Worm (Caenorhabditis elegans) whole organism, young adult: ENCODE data around the gene pqn-32.

Experiments used
- D2030.7 ChIP-seq: fragments of 200-800 bp; sonication (Bioruptor generic); IDR thresholded peaks from 2 replicates; pipeline ENCODE4 v1.3.6; 2022; ENCODE audit warnings: missing genetic modification reagents, missing genetic modification characterization, missing compliant biosample characterization
- F22D6.2 ChIP-seq: sonication (generic microtip); optimal IDR thresholded peaks from 2 replicates; lab custom pipeline; 2016; ENCODE audit warnings: mild to moderate bottlenecking, missing genetic modification characterization, missing compliant biosample characterization
- F52B5.7 ChIP-seq: sonication (generic microtip); optimal IDR thresholded peaks from 2 replicates; lab custom pipeline; 2016; ENCODE audit warnings: mild to moderate bottlenecking, missing genetic modification characterization, missing compliant biosample characterization
- F55B11.4 ChIP-seq: sonication (generic microtip); optimal IDR thresholded peaks from 2 replicates; lab custom pipeline; 2016; ENCODE audit warnings: missing compliant biosample characterization, missing genetic modification characterization, borderline replicate concordance; ENCODE audit not compliant: insufficient read depth
- Y53G8AR.9 ChIP-seq: fragments of 200-800 bp; sonication (Bioruptor generic); conservative IDR thresholded peaks from 2 replicates; pipeline ENCODE4 v1.3.6; 2022; ENCODE audit warnings: missing genetic modification reagents, missing genetic modification characterization, missing compliant biosample characterization
- Y56A3A.18 ChIP-seq: fragments of 200-800 bp; sonication (Bioruptor generic); IDR thresholded peaks from 2 replicates; pipeline ENCODE4 v1.3.6; 2022; ENCODE audit warnings: missing genetic modification reagents, missing genetic modification characterization, missing compliant biosample characterization
- Y79H2A.3 ChIP-seq: fragments of 200-800 bp; sonication (Bioruptor generic); conservative IDR thresholded peaks from 2 replicates; pipeline ENCODE4 v1.3.6; 2022; ENCODE audit warnings: missing genetic modification reagents, missing genetic modification characterization, missing compliant biosample characterization
- ZK185.1 ChIP-seq: sonication (generic microtip); optimal IDR thresholded peaks from 2 replicates; lab custom pipeline; 2016; ENCODE audit warnings: mild to moderate bottlenecking, missing genetic modification characterization, missing compliant biosample characterization; ENCODE audit not compliant: poor library complexity, severe bottlenecking
- atf-7 ChIP-seq: sonication (generic microtip); optimal IDR thresholded peaks from 2 replicates; lab custom pipeline; 2017; ENCODE audit warnings: mild to moderate bottlenecking, missing genetic modification characterization, missing compliant biosample characterization
- ccch-3 ChIP-seq: fragments of 200-800 bp; sonication (Bioruptor generic); optimal IDR thresholded peaks from 2 replicates; lab custom pipeline; 2018; ENCODE audit warnings: mild to moderate bottlenecking, missing genetic modification characterization, missing compliant biosample characterization
- cebp-2 ChIP-seq: fragments of 200-800 bp; sonication (Bioruptor generic); IDR thresholded peaks from 2 replicates; pipeline ENCODE4 v1.3.6; 2022; ENCODE audit warnings: missing genetic modification characterization, missing compliant biosample characterization
- ceh-40 ChIP-seq: fragments of 200-800 bp; sonication (Bioruptor generic); IDR thresholded peaks from 2 replicates; pipeline ENCODE4 v1.3.6; 2022; ENCODE audit warnings: missing genetic modification characterization, missing compliant biosample characterization
- ceh-79 ChIP-seq: sonication (generic microtip); optimal IDR thresholded peaks from 2 replicates; lab custom pipeline; 2017; ENCODE audit warnings: mild to moderate bottlenecking, missing genetic modification characterization, missing compliant biosample characterization
- dpff-1 ChIP-seq: sonication (generic microtip); optimal IDR thresholded peaks from 2 replicates; lab custom pipeline; 2017; ENCODE audit warnings: mild to moderate bottlenecking, missing genetic modification characterization, missing compliant biosample characterization
- fkh-3 ChIP-seq: sonication (generic microtip); optimal IDR thresholded peaks from 2 replicates; lab custom pipeline; 2016; ENCODE audit warnings: mild to moderate bottlenecking, missing genetic modification characterization, missing compliant biosample characterization
- hmg-1.2 ChIP-seq: fragments of 200-800 bp; sonication (Bioruptor generic); IDR thresholded peaks from 2 replicates; pipeline ENCODE4 v1.3.6; 2022; ENCODE audit warnings: missing genetic modification reagents, missing genetic modification characterization, missing compliant biosample characterization
- hrde-1 ChIP-seq: sonication (generic microtip); optimal IDR thresholded peaks from 2 replicates; lab custom pipeline; 2016; ENCODE audit warnings: missing genetic modification characterization, mild to moderate bottlenecking, missing compliant biosample characterization, moderate library complexity, missing genotype, missing genetic modification reagents, borderline replicate concordance
- hsf-1 ChIP-seq: fragments of 200-800 bp; sonication (Bioruptor generic); IDR thresholded peaks from 2 replicates; pipeline ENCODE4 v1.3.6; 2022; ENCODE audit warnings: missing genetic modification reagents, missing genetic modification characterization, missing compliant biosample characterization
- lag-1 ChIP-seq: fragments of 200-800 bp; sonication (Bioruptor generic); IDR thresholded peaks from 2 replicates; pipeline ENCODE4 v1.3.6; 2022; ENCODE audit warnings: missing genetic modification reagents, missing genetic modification characterization, missing compliant biosample characterization
- let-526 ChIP-seq: fragments of 200-800 bp; sonication (Bioruptor generic); IDR thresholded peaks from 2 replicates; pipeline ENCODE4 v1.3.6; 2022; ENCODE audit warnings: missing genetic modification reagents, missing genetic modification characterization, missing compliant biosample characterization
- let-607 ChIP-seq, 2 experiments: fragments of 200-800 bp in 1 of 2; sonication (Bioruptor generic) in 1 of 2; sonication (generic microtip) in 1 of 2; optimal IDR thresholded peaks; 2 replicates each; lab custom pipeline; 2016 to 2018; ENCODE audit warnings: mild to moderate bottlenecking in 2 of 2, missing compliant biosample characterization in 2 of 2, missing genetic modification characterization in 2 of 2, moderate library complexity in 2 of 2, missing genotype in 1 of 2
- lin-26 ChIP-seq: fragments of 200-800 bp; sonication (Bioruptor generic); IDR thresholded peaks from 2 replicates; pipeline ENCODE4 v1.3.6; 2022; ENCODE audit warnings: missing genetic modification reagents, missing genetic modification characterization, missing compliant biosample characterization
- lin-54 ChIP-seq: fragments of 200-800 bp; sonication (Bioruptor generic); optimal IDR thresholded peaks from 2 replicates; lab custom pipeline; 2018; ENCODE audit warnings: mild to moderate bottlenecking, missing genetic modification characterization, missing compliant biosample characterization
- madf-3 ChIP-seq: fragments of 200-800 bp; sonication (Bioruptor generic); IDR thresholded peaks from 2 replicates; pipeline ENCODE4 v1.3.6; 2022; ENCODE audit warnings: missing genetic modification reagents, missing genetic modification characterization, missing compliant biosample characterization
- mcd-1 ChIP-seq: fragments of 200-800 bp; sonication (Bioruptor generic); IDR thresholded peaks from 2 replicates; pipeline ENCODE4 v1.3.6; 2022; ENCODE audit warnings: missing genetic modification reagents, missing genetic modification characterization, missing compliant biosample characterization
- mxl-1 ChIP-seq: sonication (generic microtip); optimal IDR thresholded peaks from 2 replicates; lab custom pipeline; 2016; ENCODE audit warnings: missing genetic modification characterization, missing compliant biosample characterization
- nfya-2 ChIP-seq: fragments of 200-800 bp; sonication (Bioruptor generic); IDR thresholded peaks from 2 replicates; pipeline ENCODE4 v1.3.6; 2022; ENCODE audit warnings: missing genetic modification reagents, missing genetic modification characterization, missing compliant biosample characterization
- nhr-27 ChIP-seq: fragments of 200-800 bp; sonication (Bioruptor generic); optimal IDR thresholded peaks from 2 replicates; lab custom pipeline; 2018; ENCODE audit warnings: mild to moderate bottlenecking, missing genetic modification characterization, moderate library complexity, missing compliant biosample characterization
- pbrm-1 ChIP-seq: fragments of 200-800 bp; sonication (Bioruptor generic); IDR thresholded peaks from 2 replicates; pipeline ENCODE4 v1.3.6; 2022; ENCODE audit warnings: missing genetic modification reagents, missing genetic modification characterization, missing compliant biosample characterization
- rpc-1 ChIP-seq, 2 experiments: fragments of 150-350 bp in 1 of 2; sonication (generic microtip) in 1 of 2; optimal IDR thresholded peaks; 2 replicates each; lab custom pipeline; 2014 to 2018; ENCODE audit warnings: missing biosample characterization in 1 of 2, missing genetic modification characterization in 1 of 2, missing genetic modification reagents in 1 of 2, missing genotype in 1 of 2
- snpc-1.1 ChIP-seq: sonication (generic microtip); optimal IDR thresholded peaks from 2 replicates; lab custom pipeline; 2017; ENCODE audit warnings: missing genetic modification characterization, mild to moderate bottlenecking, missing compliant biosample characterization, antibody characterized with exemption, moderate library complexity, missing genotype, missing genetic modification reagents; ENCODE audit not compliant: insufficient read depth
- snpc-1.3 ChIP-seq: sonication (generic microtip); optimal IDR thresholded peaks from 2 replicates; lab custom pipeline; 2017; ENCODE audit warnings: missing genetic modification characterization, mild to moderate bottlenecking, missing compliant biosample characterization, antibody characterized with exemption, moderate library complexity, missing genotype, missing genetic modification reagents; ENCODE audit not compliant: insufficient read depth
- unc-62 ChIP-seq: fragments of 150-350 bp; optimal IDR thresholded peaks from 2 replicates; lab custom pipeline; 2014; ENCODE audit warnings: missing biosample characterization, missing genetic modification reagents, missing genetic modification characterization
- zfh-2 ChIP-seq: fragments of 200-800 bp; sonication (Bioruptor generic); conservative IDR thresholded peaks from 2 replicates; pipeline ENCODE4 v1.3.6; 2022; ENCODE audit warnings: missing genetic modification reagents, missing genetic modification characterization, missing compliant biosample characterization
- ztf-18 ChIP-seq: sonication (generic microtip); optimal IDR thresholded peaks from 2 replicates; lab custom pipeline; 2016; ENCODE audit warnings: missing genotype, mild to moderate bottlenecking, missing genetic modification characterization, missing compliant biosample characterization
- ztf-25 ChIP-seq: fragments of 200-800 bp; sonication (Bioruptor generic); IDR thresholded peaks from 2 replicates; pipeline ENCODE4 v1.3.6; 2022; ENCODE audit warnings: missing genetic modification reagents, missing genetic modification characterization, missing compliant biosample characterization
- ztf-28 ChIP-seq: fragments of 200-800 bp; sonication (Bioruptor generic); IDR thresholded peaks from 2 replicates; pipeline ENCODE4 v1.3.6; 2022; ENCODE audit warnings: missing genetic modification reagents, missing genetic modification characterization, missing compliant biosample characterization
- ztf-6 ChIP-seq: fragments of 200-800 bp; sonication (Bioruptor generic); IDR thresholded peaks from 2 replicates; pipeline ENCODE4 v1.3.6; 2022; ENCODE audit warnings: missing genetic modification reagents, missing genetic modification characterization, missing compliant biosample characterization

The pqn-32 gene

ce11 chrII:13153299-13153698, 45.5 kb downstream of the pqn-32 start, which contains the start of gene spe-18:
spe-18 (minus strand) TSS chrII:13153399.
- TF ChIP-seq ZK185.1 (tag; lab: Kevin White, UChicago) (no peak), snpc-1.1 (tag; lab: Kevin White, UChicago) (no peak), atf-7 (tag; lab: Kevin White, UChicago) (no peak), ztf-25 (GFP tag; lab: Robert Waterston, UW) (no peak), pbrm-1 (no peak), madf-3 (GFP tag; lab: Robert Waterston, UW) (no peak), hsf-1 (GFP tag; lab: Robert Waterston, UW) (no peak), hrde-1 (tag; lab: Kevin White, UChicago) (no peak), zfh-2 (no peak), let-607 (tag; optimal IDR thresholded peaks at IDR 0.05; lab: Kevin White, UChicago) (no peak), cebp-2 (GFP tag; lab: Robert Waterston, UW) (no peak), ceh-40 (GFP tag; lab: Robert Waterston, UW) (no peak), ztf-6 (no peak), Y56A3A.18 (GFP tag; lab: Robert Waterston, UW) (no peak), F55B11.4 (tag; lab: Kevin White, UChicago) (no peak), F22D6.2 (no peak), hmg-1.2 (GFP tag; lab: Robert Waterston, UW) (no peak)

ce11 chrII:13156071-13156470, 48.3 kb downstream of the pqn-32 start:
- no peak for TF ChIP-seq Y53G8AR.9 (GFP tag; lab: Robert Waterston, UW)
- no peak for TF ChIP-seq unc-62
- TF ChIP-seq mcd-1 = peak; percentile 63
- no peak for TF ChIP-seq fkh-3 (tag; lab: Kevin White, UChicago)
- TF ChIP-seq let-526 (GFP tag; lab: Robert Waterston, UW) = no peak
- no peak for TF ChIP-seq hmg-1.2 (GFP tag; lab: Robert Waterston, UW)
- TF ChIP-seq nhr-27 (tag; lab: Kevin White, UChicago) = no peak
- TF ChIP-seq Y79H2A.3 (GFP tag; lab: Robert Waterston, UW) = no peak
- TF ChIP-seq mxl-1 (tag; lab: Kevin White, UChicago) = no peak
- TF ChIP-seq ztf-18 (tag; lab: Kevin White, UChicago) = no peak
- no peak for TF ChIP-seq ceh-79 (tag; lab: Kevin White, UChicago)
- no peak for TF ChIP-seq F52B5.7 (tag; lab: Kevin White, UChicago)
- no peak for TF ChIP-seq ztf-28 (GFP tag; lab: Robert Waterston, UW)
- TF ChIP-seq ccch-3 (GFP tag; lab: Kevin White, UChicago) = no peak
- peak; percentile 59 for TF ChIP-seq lin-54 (GFP tag; lab: Kevin White, UChicago)
- TF ChIP-seq lin-26 (GFP tag; lab: Robert Waterston, UW) = no peak
- 0 out of 2 replicates have a peak, but pooled peaks have one; percentile 11 for TF ChIP-seq D2030.7 (GFP tag; lab: Robert Waterston, UW)
- no peak for TF ChIP-seq snpc-1.3 (tag; lab: Kevin White, UChicago)
- no peak for TF ChIP-seq nfya-2 (GFP tag; lab: Robert Waterston, UW)
- TF ChIP-seq dpff-1 (tag; lab: Kevin White, UChicago) = no peak
- TF ChIP-seq lag-1 (GFP tag; lab: Robert Waterston, UW) = no peak
- TF ChIP-seq rpc-1 (optimal IDR thresholded peaks at IDR 0.05; lab: Kevin White, UChicago) = no peak
- TF ChIP-seq rpc-1 (tag; optimal IDR thresholded peaks at IDR 0.05; lab: Kevin White, UChicago) = no peak
